Worm (Caenorhabditis elegans) whole organism, early embryonic: ENCODE results near the gene let-4.

ENCODE experiments used
- ama-1 ChIP-seq: fragments of 150-350 bp; optimal IDR thresholded peaks from 2 replicates; lab custom pipeline; 2014
- hmg-4 ChIP-seq: fragments of 200-800 bp; sonication (Bioruptor generic); optimal IDR thresholded peaks from 2 replicates; lab custom pipeline; 2018; ENCODE audit warnings: mild to moderate bottlenecking, missing genetic modification characterization, missing compliant biosample characterization
- hnd-1 ChIP-seq: sonication (generic microtip); optimal IDR thresholded peaks from 2 replicates; lab custom pipeline; 2016; ENCODE audit warnings: missing genetic modification characterization, missing compliant biosample characterization

DNA sequence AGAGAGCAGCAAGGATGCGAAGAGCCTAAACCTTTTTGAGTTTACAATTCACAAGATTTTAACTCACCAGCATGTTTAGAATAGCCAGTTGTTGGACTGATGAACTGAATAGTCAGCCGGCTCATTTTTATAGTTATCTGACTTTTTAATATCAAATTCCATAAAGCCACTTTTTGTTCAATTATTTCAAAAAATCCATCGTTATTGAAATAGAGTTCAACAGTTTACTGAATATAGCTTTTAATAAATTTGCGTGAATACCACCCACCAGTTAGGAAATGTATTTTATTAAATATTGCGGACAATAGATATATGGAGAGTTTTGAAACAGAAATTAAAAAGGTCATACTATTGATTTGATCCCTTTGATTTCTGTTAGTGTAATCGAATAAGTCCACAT is 47.6 kb upstream of the let-4 start, which contains the start of gene nspc-20:
- no peak for TF ChIP-seq hnd-1
- TF ChIP-seq hmg-4 (GFP tag; lab: Kevin White, UChicago) = no peak
- no peak for TF ChIP-seq ama-1 (lab: Kevin White, UChicago)
